Worm (Caenorhabditis elegans) whole organism, midembryonic: Measurements from ENCODE around the gene sre-44.

Experiments used
- T22C8.4 ChIP-seq: fragments of 200-800 bp; sonication (Bioruptor generic); IDR thresholded peaks from 2 replicates; pipeline ENCODE4 v1.3.6; 2022; ENCODE audit warnings: missing genetic modification characterization, missing compliant biosample characterization
- cog-1 ChIP-seq: sonication (generic microtip); optimal IDR thresholded peaks from 2 replicates; lab custom pipeline; 2016; ENCODE audit warnings: missing genetic modification characterization, missing compliant biosample characterization
- flt-1 ChIP-seq: fragments of 200-800 bp; sonication (Bioruptor generic); IDR thresholded peaks from 2 replicates; pipeline ENCODE4 v1.3.6; 2022; ENCODE audit warnings: missing genetic modification characterization, missing compliant biosample characterization
- klf-2 ChIP-seq: fragments of 200-800 bp; sonication (Bioruptor generic); conservative IDR thresholded peaks from 2 replicates; pipeline ENCODE4 v1.3.6; 2022; ENCODE audit warnings: missing genetic modification reagents, missing genetic modification characterization, missing compliant biosample characterization
- med-1 ChIP-seq: sonication (generic microtip); optimal IDR thresholded peaks from 2 replicates; lab custom pipeline; 2017; ENCODE audit warnings: missing genetic modification characterization, mild to moderate bottlenecking, missing compliant biosample characterization, antibody characterized with exemption, missing genetic modification reagents; ENCODE audit not compliant: insufficient read depth
- ref-1 ChIP-seq: fragments of 200-800 bp; sonication (Bioruptor generic); conservative IDR thresholded peaks from 2 replicates; pipeline ENCODE4 v1.3.6; 2022; ENCODE audit warnings: missing genetic modification reagents, missing genetic modification characterization, missing compliant biosample characterization
- tab-1 ChIP-seq: fragments of 200-800 bp; sonication (Bioruptor generic); IDR thresholded peaks from 2 replicates; pipeline ENCODE4 v1.3.6; 2022; ENCODE audit warnings: missing genetic modification characterization, missing compliant biosample characterization

DNA sequence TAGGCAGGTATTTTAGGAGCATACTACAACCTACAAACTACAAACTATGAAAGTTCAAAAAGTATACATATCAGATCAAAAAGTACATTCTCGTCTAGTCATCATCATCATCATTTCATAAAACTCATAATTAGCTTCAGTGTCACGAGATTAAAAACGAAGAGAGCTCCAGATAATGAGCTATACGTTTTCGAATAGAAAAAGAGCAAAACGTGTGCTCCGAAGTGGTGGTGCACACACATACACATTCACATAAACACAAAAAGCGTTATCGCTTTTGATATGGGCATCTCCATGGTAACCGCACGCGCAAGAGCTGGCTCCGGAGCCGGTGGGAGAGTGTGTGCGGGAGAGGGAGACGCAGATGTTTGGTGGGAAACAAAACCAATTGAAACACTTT lies 14.9 kb downstream of the sre-44 start:
- TF ChIP-seq T22C8.4 = no peak
- TF ChIP-seq klf-2 (GFP tag; lab: Robert Waterston, UW) = no peak
- TF ChIP-seq tab-1 (GFP tag; lab: Robert Waterston, UW) = no peak
- TF ChIP-seq cog-1 = no peak
- TF ChIP-seq med-1 (GFP tag; lab: Kevin White, UChicago) = no peak
- no peak for TF ChIP-seq flt-1 (GFP tag; lab: Robert Waterston, UW)
- no peak for TF ChIP-seq ref-1 (GFP tag; lab: Robert Waterston, UW)
